Worm (Caenorhabditis elegans) whole organism, early embryonic: ENCODE measurements around the gene K07F5.17.
"Not testable (repeated sequence)": the region's sequence is repeated elsewhere in the genome, so short reads cannot be mapped to it uniquely, and the experiment has no call there.

Source experiments
- B0310.2 ChIP-seq: sonication (generic microtip); optimal IDR thresholded peaks from 2 replicates; lab custom pipeline; 2016; ENCODE audit warnings: mild to moderate bottlenecking, missing genetic modification characterization, missing compliant biosample characterization
- F13C5.2 ChIP-seq: sonication (generic microtip); optimal IDR thresholded peaks from 2 replicates; lab custom pipeline; 2017; ENCODE audit warnings: mild to moderate bottlenecking, missing genetic modification characterization, inconsistent platforms, missing compliant biosample characterization
- aly-1 ChIP-seq: sonication (generic microtip); optimal IDR thresholded peaks from 2 replicates; lab custom pipeline; 2016; ENCODE audit warnings: missing genetic modification characterization, missing compliant biosample characterization
- ama-1 ChIP-seq: fragments of 150-350 bp; optimal IDR thresholded peaks from 2 replicates; lab custom pipeline; 2014
- ceh-13 ChIP-seq: fragments of 200-800 bp; sonication (Bioruptor generic); optimal IDR thresholded peaks from 2 replicates; lab custom pipeline; 2018; ENCODE audit warnings: mild to moderate bottlenecking, missing genetic modification characterization, missing compliant biosample characterization
- ceh-36 ChIP-seq: sonication (generic microtip); optimal IDR thresholded peaks from 2 replicates; lab custom pipeline; 2016; ENCODE audit warnings: missing genetic modification characterization, inconsistent platforms, missing compliant biosample characterization
- ets-7 ChIP-seq: sonication (generic microtip); optimal IDR thresholded peaks from 2 replicates; lab custom pipeline; 2016; ENCODE audit warnings: missing genotype, missing genetic modification characterization, missing compliant biosample characterization
- flt-1 ChIP-seq: fragments of 200-800 bp; sonication (Bioruptor generic); IDR thresholded peaks from 2 replicates; pipeline ENCODE4 v1.3.6; 2022; ENCODE audit warnings: missing genetic modification characterization, missing compliant biosample characterization
- hmbx-1 ChIP-seq: sonication (generic microtip); optimal IDR thresholded peaks from 2 replicates; lab custom pipeline; 2016; ENCODE audit warnings: mild to moderate bottlenecking, missing genetic modification characterization, missing compliant biosample characterization
- hmg-4 ChIP-seq: fragments of 200-800 bp; sonication (Bioruptor generic); optimal IDR thresholded peaks from 2 replicates; lab custom pipeline; 2018; ENCODE audit warnings: mild to moderate bottlenecking, missing genetic modification characterization, missing compliant biosample characterization
- hnd-1 ChIP-seq: sonication (generic microtip); optimal IDR thresholded peaks from 2 replicates; lab custom pipeline; 2016; ENCODE audit warnings: missing genetic modification characterization, missing compliant biosample characterization
- pes-1 ChIP-seq: fragments of 200-800 bp; sonication (Bioruptor generic); IDR thresholded peaks from 2 replicates; pipeline ENCODE4 v1.3.6; 2022; ENCODE audit warnings: missing genetic modification reagents, missing genetic modification characterization, missing compliant biosample characterization
- scrt-1 ChIP-seq: fragments of 200-800 bp; sonication (Bioruptor generic); IDR thresholded peaks from 2 replicates; pipeline ENCODE4 v1.3.6; 2022; ENCODE audit warnings: missing genetic modification characterization, missing compliant biosample characterization
- sea-1 ChIP-seq: fragments of 200-800 bp; sonication (Bioruptor generic); conservative IDR thresholded peaks from 2 replicates; pipeline ENCODE4 v1.3.6; 2022; ENCODE audit warnings: missing genetic modification characterization, missing compliant biosample characterization
- tbx-11 ChIP-seq: fragments of 200-800 bp; sonication (Bioruptor generic); IDR thresholded peaks from 2 replicates; pipeline ENCODE4 v1.3.6; 2022; ENCODE audit warnings: missing genetic modification characterization, missing compliant biosample characterization
- tbx-37 ChIP-seq: fragments of 200-800 bp; sonication (Bioruptor generic); conservative IDR thresholded peaks from 2 replicates; pipeline ENCODE4 v1.3.6; 2022; ENCODE audit warnings: missing genetic modification reagents, missing genetic modification characterization, missing compliant biosample characterization
- tra-4 ChIP-seq: sonication (generic microtip); optimal IDR thresholded peaks from 2 replicates; lab custom pipeline; 2017; ENCODE audit warnings: missing genetic modification characterization, missing compliant biosample characterization

K07F5.17 gene

ce11 chrIV:9824480-9824879, 17.7 kb upstream of the K07F5.17 start, which contains the start of gene catp-6:
TSS of gene catp-6 (minus strand) at chrIV:9824580.
- TF ChIP-seq sea-1 (GFP tag; lab: Robert Waterston, UW), result no peak
- TF ChIP-seq F13C5.2 (tag; lab: Kevin White, UChicago), result no peak
- no peak for TF ChIP-seq tbx-11 (GFP tag; lab: Robert Waterston, UW)
- TF ChIP-seq pes-1 (GFP tag; lab: Robert Waterston, UW), result no peak
- no peak for TF ChIP-seq scrt-1 (GFP tag; lab: Robert Waterston, UW)
- no peak for TF ChIP-seq tbx-37 (GFP tag; lab: Robert Waterston, UW)
- no peak for TF ChIP-seq B0310.2 (tag; lab: Kevin White, UChicago)
- TF ChIP-seq ceh-36 (tag; lab: Kevin White, UChicago), result no peak
- TF ChIP-seq aly-1 (tag; lab: Kevin White, UChicago), result no peak
- no peak for TF ChIP-seq hnd-1 (tag; lab: Kevin White, UChicago)
- TF ChIP-seq hmg-4, result no peak
- no peak for TF ChIP-seq ets-7 (tag; lab: Kevin White, UChicago)
- no peak for TF ChIP-seq ama-1 (lab: Kevin White, UChicago)
- TF ChIP-seq hmbx-1, result no peak
- TF ChIP-seq flt-1 (GFP tag; lab: Robert Waterston, UW), result no peak
- TF ChIP-seq tra-4 (tag; lab: Kevin White, UChicago), result no peak
- no peak for TF ChIP-seq ceh-13 (GFP tag; lab: Kevin White, UChicago)

DNA sequence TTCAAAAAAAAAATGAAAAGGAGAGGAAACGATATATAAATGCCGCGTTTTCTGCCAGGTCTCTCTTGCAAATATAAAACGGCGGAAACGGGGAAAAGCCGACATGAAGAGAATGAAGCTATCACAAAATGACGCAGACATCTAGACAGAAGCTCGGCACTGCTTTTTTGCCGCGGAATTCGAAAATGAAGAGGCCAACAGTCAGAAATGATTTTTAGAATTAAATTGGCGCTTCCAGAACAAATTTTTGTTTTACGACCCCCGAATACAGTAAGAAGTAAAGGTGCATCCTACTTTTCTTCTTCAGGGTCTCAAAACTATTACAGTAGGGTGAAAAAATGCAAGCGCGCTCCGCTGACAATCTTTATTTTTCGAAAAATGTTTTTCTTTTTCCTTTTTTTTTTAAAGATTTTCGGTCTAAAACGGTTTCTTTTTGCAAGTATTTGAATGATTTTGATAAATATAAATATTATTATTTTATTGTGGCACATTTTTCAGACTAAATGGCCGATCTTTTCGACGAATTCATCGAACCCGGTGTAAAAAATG, 16.9 kb upstream of the K07F5.17 start, which contains the start of gene mtr-4:
Gene mtr-4, plus strand, starts transcription at position 499 of the 549 bp plus-strand sequence.
- TF ChIP-seq sea-1 (GFP tag; lab: Robert Waterston, UW) (no peak), hnd-1 (tag; lab: Kevin White, UChicago) (no peak), scrt-1 (GFP tag; lab: Robert Waterston, UW) (no peak), tbx-37 (GFP tag; lab: Robert Waterston, UW) (no peak), tbx-11 (GFP tag; lab: Robert Waterston, UW) (no peak), B0310.2 (tag; lab: Kevin White, UChicago) (no peak), pes-1 (GFP tag; lab: Robert Waterston, UW) (no peak), F13C5.2 (tag; lab: Kevin White, UChicago) (no peak), ceh-36 (tag; lab: Kevin White, UChicago) (no peak), hmbx-1 (no peak), ceh-13 (GFP tag; lab: Kevin White, UChicago) (no peak), ama-1 (lab: Kevin White, UChicago) (no peak), ets-7 (tag; lab: Kevin White, UChicago) (no peak), hmg-4 (no peak), aly-1 (tag; lab: Kevin White, UChicago) (no peak), flt-1 (GFP tag; lab: Robert Waterston, UW) (no peak), tra-4 (tag; lab: Kevin White, UChicago) (no peak)

- TF ChIP-seq F13C5.2 (tag; lab: Kevin White, UChicago) (no peak), aly-1 (tag; lab: Kevin White, UChicago) (no peak), hnd-1 (tag; lab: Kevin White, UChicago) (no peak), tra-4 (tag; lab: Kevin White, UChicago) (no peak)
These were observed 9.6 kb upstream of the K07F5.17 start, which contains the start of gene kin-21 for ce11 chrIV:9832586-9832985. TSS of gene kin-21 (plus strand) at chrIV:9832886.

DNA sequence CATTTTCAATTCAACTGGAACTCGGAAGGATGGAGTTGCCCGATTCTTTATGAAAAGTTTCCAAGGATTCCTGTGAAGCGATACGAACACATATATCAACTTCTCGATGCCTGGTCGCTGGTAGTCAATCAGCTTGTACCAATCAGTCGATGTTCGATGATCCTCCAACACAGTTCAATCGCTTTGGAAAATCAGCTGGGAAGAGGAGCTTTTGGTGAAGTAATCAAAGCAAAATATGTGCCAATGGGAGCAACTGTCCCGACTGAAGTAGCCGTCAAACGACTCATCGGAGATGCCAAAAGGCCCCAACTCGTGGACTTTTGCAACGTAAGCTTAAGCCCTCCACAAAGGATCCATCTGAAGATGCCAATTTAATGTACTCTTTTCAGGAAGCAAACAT, 8.8 kb upstream of the K07F5.17 start:
- TF ChIP-seq hnd-1 (tag; lab: Kevin White, UChicago), result no peak
- no peak for TF ChIP-seq ceh-36 (tag; lab: Kevin White, UChicago)
- TF ChIP-seq flt-1 (GFP tag; lab: Robert Waterston, UW), result no peak
- TF ChIP-seq hmbx-1, result no peak
- no peak for TF ChIP-seq ama-1 (lab: Kevin White, UChicago)
- no peak for TF ChIP-seq tbx-11 (GFP tag; lab: Robert Waterston, UW)
- no peak for TF ChIP-seq ets-7 (tag; lab: Kevin White, UChicago)
- no peak for TF ChIP-seq hmg-4
- TF ChIP-seq sea-1 (GFP tag; lab: Robert Waterston, UW), result no peak
- no peak for TF ChIP-seq pes-1 (GFP tag; lab: Robert Waterston, UW)
- no peak for TF ChIP-seq aly-1 (tag; lab: Kevin White, UChicago)
- no peak for TF ChIP-seq ceh-13 (GFP tag; lab: Kevin White, UChicago)

ce11 chrIV:9836317-9836716, 5.9 kb upstream of the K07F5.17 start, which contains the start of gene msp-81:
TSS of gene msp-81 (minus strand) at chrIV:9836417.
- no peak for TF ChIP-seq pes-1 (GFP tag; lab: Robert Waterston, UW)
- no peak for TF ChIP-seq hnd-1 (tag; lab: Kevin White, UChicago)
- TF ChIP-seq flt-1 (GFP tag; lab: Robert Waterston, UW), result no peak
- no peak for TF ChIP-seq ceh-13 (GFP tag; lab: Kevin White, UChicago)
- no peak for TF ChIP-seq B0310.2 (tag; lab: Kevin White, UChicago)
- TF ChIP-seq aly-1 (tag; lab: Kevin White, UChicago), result no peak
- TF ChIP-seq hmbx-1, result no peak
- no peak for TF ChIP-seq ama-1 (lab: Kevin White, UChicago)
- TF ChIP-seq tbx-11 (GFP tag; lab: Robert Waterston, UW), result no peak
- TF ChIP-seq ets-7 (tag; lab: Kevin White, UChicago), result no peak
- TF ChIP-seq ceh-36 (tag; lab: Kevin White, UChicago), result no peak
- TF ChIP-seq hmg-4, result no peak
- no peak for TF ChIP-seq scrt-1 (GFP tag; lab: Robert Waterston, UW)
- no peak for TF ChIP-seq tra-4 (tag; lab: Kevin White, UChicago)
- TF ChIP-seq F13C5.2 (tag; lab: Kevin White, UChicago), result no peak
- TF ChIP-seq sea-1 (GFP tag; lab: Robert Waterston, UW), result no peak
- TF ChIP-seq tbx-37 (GFP tag; lab: Robert Waterston, UW), result no peak

DNA sequence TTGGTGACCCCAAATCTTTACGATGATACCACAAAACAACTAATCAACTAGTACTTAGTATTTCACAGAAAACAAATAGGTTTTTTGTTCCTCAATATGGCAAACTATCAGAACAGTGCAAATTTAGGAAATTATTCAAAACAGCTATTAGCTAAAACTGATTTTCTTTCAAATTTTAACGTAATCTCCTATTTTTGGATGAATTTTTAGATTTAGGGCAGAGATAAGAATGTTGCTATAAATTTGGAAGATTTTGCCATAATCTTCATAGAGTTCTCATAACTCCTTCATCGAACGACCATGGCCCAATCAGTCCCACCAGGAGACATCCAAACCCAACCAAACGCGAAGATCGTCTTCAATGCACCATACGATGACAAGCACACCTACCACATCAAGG, 4.8 kb upstream of the K07F5.17 start, which contains the start of gene msp-10:
Gene msp-10, plus strand, starts transcription at position 301 of the 400 bp plus-strand sequence.
- TF ChIP-seq scrt-1 (GFP tag; lab: Robert Waterston, UW); ceh-13 (GFP tag; lab: Kevin White, UChicago); tbx-37 (GFP tag; lab: Robert Waterston, UW): not testable (repeated sequence)
